Worm (Caenorhabditis elegans): ENCODE data around the gene C31G12.1.

Gene C31G12.1

DNA sequence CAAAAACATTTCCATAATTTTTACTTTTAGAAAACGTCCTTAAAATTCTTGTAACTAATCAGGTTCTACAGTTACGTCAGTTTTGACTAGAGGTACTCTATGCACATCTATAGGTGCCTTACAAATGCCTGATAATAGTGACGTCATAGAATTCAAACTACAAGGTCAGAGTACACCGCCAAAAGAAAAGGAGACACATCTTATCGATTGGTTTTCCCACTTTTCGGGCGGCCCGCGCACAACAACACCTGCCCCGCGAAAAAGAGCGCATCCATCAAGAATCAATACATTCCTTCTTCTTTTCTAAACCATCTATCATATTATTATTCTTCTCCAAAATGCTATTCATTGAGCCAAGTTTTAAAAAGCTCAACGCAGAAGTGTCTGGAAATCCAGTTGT, at the start of gene C31G12.1:
C31G12.1 (plus strand) TSS at position 301 of the 400 bp plus-strand sequence.
- no peak for TF ChIP-seq elt-1 (tag; optimal IDR thresholded peaks at IDR 0.05)
- TF ChIP-seq lin-39 (tag; optimal IDR thresholded peaks at IDR 0.05): no peak
- TF ChIP-seq nhr-11 (tag; optimal IDR thresholded peaks at IDR 0.05): no peak
- no peak for TF ChIP-seq nhr-25 (tag; optimal IDR thresholded peaks at IDR 0.05)
- TF ChIP-seq mdl-1 (tag; optimal IDR thresholded peaks at IDR 0.05): no peak
- no peak for TF ChIP-seq aly-2 (tag; optimal IDR thresholded peaks at IDR 0.05)
- no peak for TF ChIP-seq nhr-129 (tag; optimal IDR thresholded peaks at IDR 0.05)
- no peak for TF ChIP-seq mbf-1 (tag; optimal IDR thresholded peaks at IDR 0.05)
- no peak for TF ChIP-seq zag-1 (tag; optimal IDR thresholded peaks at IDR 0.05)
- TF ChIP-seq mab-5 (tag; optimal IDR thresholded peaks at IDR 0.05): no peak
- no peak for TF ChIP-seq F13H6.1 (tag; optimal IDR thresholded peaks at IDR 0.05)
- TF ChIP-seq ztf-1 (GFP tag; conservative IDR thresholded peaks at IDR 0.05): no peak
- TF ChIP-seq dmd-4 (tag; optimal IDR thresholded peaks at IDR 0.05): no peak
- no peak for TF ChIP-seq lin-11 (tag; optimal IDR thresholded peaks at IDR 0.05)
- TF ChIP-seq sma-9 (GFP tag; optimal IDR thresholded peaks at IDR 0.05): no peak
- no peak for TF ChIP-seq sma-9 (tag; optimal IDR thresholded peaks at IDR 0.05)
- TF ChIP-seq nhr-12 (tag; optimal IDR thresholded peaks at IDR 0.05): no peak
- TF ChIP-seq skn-1 (tag; optimal IDR thresholded peaks at IDR 0.05): no peak
- TF ChIP-seq gmeb-1 (tag; optimal IDR thresholded peaks at IDR 0.05): no peak
- TF ChIP-seq ztf-11 (tag; optimal IDR thresholded peaks at IDR 0.05): no peak

DNA sequence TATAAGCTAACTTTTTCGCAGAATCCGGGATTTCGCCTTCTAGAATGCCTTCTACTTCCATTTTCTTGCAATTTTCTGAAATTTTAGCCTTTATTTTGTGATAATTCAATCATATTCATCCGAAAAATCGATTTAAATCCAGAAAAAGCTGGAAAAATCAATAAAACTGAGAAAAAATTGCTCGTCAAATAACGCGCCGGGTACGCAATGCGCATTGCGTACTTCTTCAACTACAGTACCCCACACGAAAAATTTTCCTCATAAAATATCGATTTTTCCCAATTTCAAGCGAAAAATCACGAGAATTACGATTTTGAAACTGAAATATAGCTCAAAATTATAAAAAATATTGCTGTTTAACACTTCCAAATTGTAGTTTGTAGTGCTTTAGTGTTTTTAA, 48.7 kb upstream of the C31G12.1 start, which contains the start of gene Y37H2A.12:
Y37H2A.12 (minus strand) TSS at position 81 of the 400 bp plus-strand sequence.
- TF ChIP-seq ZK546.5 (tag; optimal IDR thresholded peaks at IDR 0.05) (no peak), C34F6.9 (tag; optimal IDR thresholded peaks at IDR 0.05) (no peak), lin-39 (tag; optimal IDR thresholded peaks at IDR 0.05) (no peak), egl-27 (tag; optimal IDR thresholded peaks at IDR 0.05) (no peak), nhr-11 (tag; optimal IDR thresholded peaks at IDR 0.05) (no peak), ceh-16 (tag; optimal IDR thresholded peaks at IDR 0.05) (no peak), snpc-4 (tag; optimal IDR thresholded peaks at IDR 0.05) (no peak)

DNA sequence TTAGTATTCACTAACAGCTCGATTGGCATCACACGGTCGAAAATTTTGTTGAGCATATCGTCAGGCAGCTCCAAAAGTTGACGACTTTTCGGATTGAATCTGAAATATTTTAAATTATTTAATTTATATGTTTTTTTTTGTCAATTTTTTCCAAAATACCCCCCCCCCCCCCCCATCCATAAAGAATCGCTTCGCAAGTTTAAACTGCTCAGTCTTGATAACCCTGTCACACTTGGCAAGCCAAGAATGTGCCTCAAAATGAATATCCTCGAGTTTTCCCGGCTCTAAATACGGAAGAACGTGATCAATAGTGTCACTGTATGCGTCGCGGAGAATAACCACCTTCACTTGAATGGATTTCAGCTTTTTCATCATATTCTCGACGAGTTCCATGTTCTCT, 46.6 kb upstream of the C31G12.1 start, which contains the start of gene Y37H2A.18:
Y37H2A.18 (minus strand) TSS at position 101 of the 400 bp plus-strand sequence.
- no peak for TF ChIP-seq nhr-12 (tag; optimal IDR thresholded peaks at IDR 0.05)
- no peak for TF ChIP-seq snpc-4 (tag; optimal IDR thresholded peaks at IDR 0.05)
- no peak for TF ChIP-seq unc-39 (tag; optimal IDR thresholded peaks at IDR 0.05)
- TF ChIP-seq lin-13 (GFP tag; optimal IDR thresholded peaks at IDR 0.05): no peak
- TF ChIP-seq nhr-10 (tag; optimal IDR thresholded peaks at IDR 0.05): no peak
- TF ChIP-seq gmeb-1 (tag; optimal IDR thresholded peaks at IDR 0.05): no peak
- TF ChIP-seq ceh-16 (tag; optimal IDR thresholded peaks at IDR 0.05): no peak
- no peak for TF ChIP-seq crh-2 (tag; optimal IDR thresholded peaks at IDR 0.05)
- TF ChIP-seq nhr-23 (tag; optimal IDR thresholded peaks at IDR 0.05): no peak
- no peak for TF ChIP-seq unc-55 (GFP tag; optimal IDR thresholded peaks at IDR 0.05)
- TF ChIP-seq aly-2 (tag; optimal IDR thresholded peaks at IDR 0.05): no peak
- TF ChIP-seq alr-1 (tag; optimal IDR thresholded peaks at IDR 0.05): no peak

DNA sequence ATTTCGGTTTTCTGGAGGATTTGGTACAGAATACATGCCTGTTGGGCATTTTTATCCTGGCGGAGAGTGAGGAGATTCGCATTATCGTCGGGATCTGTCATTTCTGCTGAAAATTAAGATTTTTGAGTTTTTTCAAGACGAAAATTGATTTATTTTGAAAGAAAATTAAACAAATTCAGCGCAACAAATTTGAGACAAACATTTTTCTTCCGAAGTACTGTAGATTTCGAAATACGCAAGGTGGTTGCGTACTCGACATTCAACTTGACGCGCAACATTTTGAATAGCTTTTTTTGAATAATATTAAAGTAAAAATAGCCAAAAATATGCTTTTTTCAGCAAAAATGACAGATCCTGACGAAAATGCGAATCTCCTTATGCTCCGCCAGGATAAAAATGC, 45.4 kb upstream of the C31G12.1 start, which contains the start of gene Y37H2A.7:
Y37H2A.7 (minus strand) TSS at position 101 of the 400 bp plus-strand sequence.
- TF ChIP-seq mbf-1 (tag; optimal IDR thresholded peaks at IDR 0.05) (no peak), nhr-77 (tag; optimal IDR thresholded peaks at IDR 0.05) (no peak), zag-1 (tag; optimal IDR thresholded peaks at IDR 0.05) (no peak), unc-62 (GFP tag; optimal IDR thresholded peaks at IDR 0.05) (no peak), ceh-16 (tag; optimal IDR thresholded peaks at IDR 0.05) (no peak), nhr-11 (tag; optimal IDR thresholded peaks at IDR 0.05) (no peak), unc-55 (GFP tag; optimal IDR thresholded peaks at IDR 0.05) (no peak), ceh-82 (tag; optimal IDR thresholded peaks at IDR 0.05) (no peak), gmeb-1 (tag; optimal IDR thresholded peaks at IDR 0.05) (no peak), ama-1 (optimal IDR thresholded peaks at IDR 0.05) (no peak), nhr-129 (tag; optimal IDR thresholded peaks at IDR 0.05) (no peak), ZK546.5 (tag; optimal IDR thresholded peaks at IDR 0.05) (no peak), lin-11 (tag; optimal IDR thresholded peaks at IDR 0.05) (no peak), ztf-4 (tag; optimal IDR thresholded peaks at IDR 0.05) (no peak), nhr-12 (tag; optimal IDR thresholded peaks at IDR 0.05) (no peak), nhr-10 (tag; optimal IDR thresholded peaks at IDR 0.05) (no peak)
